Fruit fly (Drosophila melanogaster): ENCODE measurements around the gene Scp2.

dm6 chr3R:16600735-16601134 lies 17.3 kb upstream of the Scp2 start:
- TF ChIP-seq shn (GFP tag; optimal IDR thresholded peaks at IDR 0.05) (no peak), peb (GFP tag; IDR thresholded peaks at IDR 0.05) (no peak), CG2889 (GFP tag; IDR thresholded peaks at IDR 0.05) (no peak), CG4730 (GFP tag; IDR thresholded peaks at IDR 0.05) (no peak), CG43689 (GFP tag; IDR thresholded peaks at IDR 0.05) (no peak), cas (GFP tag; IDR thresholded peaks at IDR 0.05) (no peak), CG6689 (GFP tag; IDR thresholded peaks at IDR 0.05) (no peak), CG5180 (GFP tag; optimal IDR thresholded peaks at IDR 0.05) (no peak), CG4282 (GFP tag; optimal IDR thresholded peaks at IDR 0.05) (no peak), CkIIα-i1 (GFP tag; IDR thresholded peaks at IDR 0.05) (no peak), ttk (GFP tag; IDR thresholded peaks at IDR 0.05) (no peak), chinmo (GFP tag; IDR thresholded peaks at IDR 0.05; ENCODE audit: partially characterized antibody) (0 out of 4 replicates have a peak, but pooled peaks have one; percentile 10)
